Fruit fly (Drosophila melanogaster) whole organism, adult: ENCODE results near the gene LpR2.

ENCODE experiments used
- CG11617 ChIP-seq: fragments of 200-800 bp; sonication (Bioruptor generic); optimal IDR thresholded peaks from 2 replicates; lab custom pipeline; 2017; ENCODE audit warnings: mild to moderate bottlenecking, missing biosample characterization, missing genetic modification reagents, missing genetic modification characterization
- CG12768 ChIP-seq: fragments of 200-800 bp; sonication (Bioruptor generic); optimal IDR thresholded peaks from 2 replicates; lab custom pipeline; 2017; ENCODE audit warnings: missing biosample characterization, missing genetic modification characterization, mild to moderate bottlenecking, moderate library complexity, missing genetic modification reagents
- CG14711 ChIP-seq: fragments of 200-800 bp; sonication (Bioruptor generic); optimal IDR thresholded peaks from 2 replicates; lab custom pipeline; 2018; ENCODE audit warnings: missing biosample characterization, mild to moderate bottlenecking, missing genetic modification characterization, moderate library complexity
- CG1620 ChIP-seq: fragments of 200-800 bp; sonication (Bioruptor generic); optimal IDR thresholded peaks from 2 replicates; lab custom pipeline; 2016; ENCODE audit warnings: missing biosample characterization, missing genetic modification characterization
- CG33017 ChIP-seq: fragments of 200-800 bp; sonication (Bioruptor generic); optimal IDR thresholded peaks from 2 replicates; lab custom pipeline; 2018; ENCODE audit warnings: missing biosample characterization, mild to moderate bottlenecking, missing genetic modification characterization, moderate library complexity
- CG5204 ChIP-seq: fragments of 200-800 bp; sonication (Bioruptor generic); optimal IDR thresholded peaks from 2 replicates; lab custom pipeline; 2016; ENCODE audit warnings: missing biosample characterization, missing genetic modification characterization
- CG7045 ChIP-seq: fragments of 200-800 bp; sonication (Bioruptor generic); optimal IDR thresholded peaks from 2 replicates; lab custom pipeline; 2017; ENCODE audit warnings: missing biosample characterization, mild to moderate bottlenecking, missing genetic modification characterization
- CG7101 ChIP-seq: fragments of 200-800 bp; sonication (Bioruptor generic); optimal IDR thresholded peaks from 2 replicates; lab custom pipeline; 2018; ENCODE audit warnings: missing biosample characterization, mild to moderate bottlenecking, missing genetic modification characterization, moderate library complexity
- Clk ChIP-seq: fragments of 200-800 bp; sonication (Bioruptor generic); optimal IDR thresholded peaks from 2 replicates; lab custom pipeline; 2017; ENCODE audit warnings: missing biosample characterization, missing genetic modification characterization
- Crg-1 ChIP-seq: fragments of 200-800 bp; sonication (Bioruptor generic); optimal IDR thresholded peaks from 2 replicates; lab custom pipeline; 2016; ENCODE audit warnings: missing biosample characterization, missing genetic modification characterization
- Hr96 ChIP-seq: fragments of 200-800 bp; sonication (Bioruptor generic); optimal IDR thresholded peaks from 2 replicates; lab custom pipeline; 2016; ENCODE audit warnings: missing biosample characterization, missing genetic modification characterization
- Mnt ChIP-seq: fragments of 200-800 bp; sonication (Bioruptor generic); optimal IDR thresholded peaks from 2 replicates; lab custom pipeline; 2016; ENCODE audit warnings: missing biosample characterization, mild to moderate bottlenecking, missing genetic modification characterization
- bab1 ChIP-seq: fragments of 200-800 bp; sonication (Bioruptor generic); optimal IDR thresholded peaks from 3 replicates; lab custom pipeline; 2019; ENCODE audit warnings: missing biosample characterization, mild to moderate bottlenecking, missing genetic modification characterization, moderate library complexity
- cic ChIP-seq: fragments of 200-800 bp; sonication (Bioruptor generic); optimal IDR thresholded peaks from 2 replicates; lab custom pipeline; 2017; ENCODE audit warnings: missing biosample characterization, mild to moderate bottlenecking, missing genetic modification characterization, moderate library complexity
- cnc ChIP-seq, 2 experiments: fragments of >200 bp; optimal IDR thresholded peaks; 2 replicates each; lab custom pipeline; 2017
- kay ChIP-seq: fragments of 200-800 bp; sonication (Bioruptor generic); peaks from one replicate; lab custom pipeline; 2016; ENCODE audit warnings: missing biosample characterization, missing genetic modification characterization, borderline replicate concordance
- ovo ChIP-seq: fragments of 200-800 bp; sonication (Bioruptor generic); optimal IDR thresholded peaks from 2 replicates; lab custom pipeline; 2016; ENCODE audit warnings: missing biosample characterization, missing genetic modification characterization
- pad ChIP-seq: fragments of 200-800 bp; sonication (Bioruptor generic); optimal IDR thresholded peaks from 3 replicates; lab custom pipeline; 2017; ENCODE audit warnings: missing biosample characterization, missing genetic modification characterization, mild to moderate bottlenecking, moderate library complexity, missing genetic modification reagents
- tj ChIP-seq: fragments of 200-800 bp; sonication (Bioruptor generic); optimal IDR thresholded peaks from 3 replicates; lab custom pipeline; 2017; ENCODE audit warnings: missing biosample characterization, mild to moderate bottlenecking, missing genetic modification characterization, moderate library complexity
- toe ChIP-seq: fragments of 200-800 bp; sonication (Bioruptor generic); optimal IDR thresholded peaks from 2 replicates; lab custom pipeline; 2016; ENCODE audit warnings: missing biosample characterization, missing genetic modification characterization

The LpR2 gene

DNA sequence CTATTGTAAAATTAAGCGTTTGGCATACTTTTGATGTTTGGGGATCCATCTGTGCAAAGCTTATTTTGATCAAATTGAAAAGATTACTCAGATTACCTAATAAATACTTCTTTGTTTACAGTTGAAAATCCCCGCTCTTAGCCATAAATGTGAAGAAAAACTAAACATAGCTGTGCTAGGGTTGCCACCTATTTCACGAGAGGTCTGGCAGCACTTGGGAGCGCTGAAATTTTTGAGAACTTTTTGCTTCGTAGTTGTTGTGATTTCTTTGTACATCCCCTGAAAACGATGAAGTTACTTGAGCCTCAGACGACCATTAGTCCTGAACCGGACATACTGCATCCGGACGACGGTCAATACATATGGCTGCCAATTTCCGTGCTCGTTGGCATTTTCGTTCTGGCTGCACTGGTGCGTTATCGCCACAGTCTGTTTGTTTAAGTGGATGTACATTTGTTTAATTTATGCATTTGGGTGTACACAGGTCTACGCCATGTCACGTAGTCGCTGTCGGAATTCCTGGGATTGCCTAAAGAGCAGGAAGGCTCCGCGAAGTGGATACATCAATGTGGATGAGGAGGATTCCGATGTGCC lies 61.7 kb downstream of the LpR2 start, which contains the start of the genes CG4730 and CG5039:
Gene CG4730 (minus strand): TSS at position 194 of the 594 bp plus-strand sequence.
Gene CG5039 (plus strand): TSS at position 195 of the 594 bp plus-strand sequence.
- TF ChIP-seq CG33017 (tag; lab: Kevin White, UChicago) (no peak), tj (peak; percentile 2), Mnt (GFP tag; lab: Kevin White, UChicago) (no peak), toe (no peak), CG14711 (peak; percentile 62), CG1620 (no peak), kay (no peak), Clk (GFP tag; lab: Kevin White, UChicago) (no peak), cic (GFP tag; lab: Kevin White, UChicago) (no peak), Crg-1 (peak; percentile 49), CG12768 (no peak), CG11617 (GFP tag; lab: Kevin White, UChicago) (peak; percentile 39), CG5204 (GFP tag; lab: Kevin White, UChicago) (no peak), pad (GFP tag; lab: Kevin White, UChicago) (no peak), Hr96 (GFP tag; lab: Kevin White, UChicago) (no peak), bab1 (peak; percentile 36), CG7101 (peak; percentile 28), CG7045 (GFP tag; lab: Kevin White, UChicago) (no peak), cnc (optimal IDR thresholded peaks at IDR 0.05; lab: Kevin White, UChicago) (no peak), ovo (no peak)

DNA sequence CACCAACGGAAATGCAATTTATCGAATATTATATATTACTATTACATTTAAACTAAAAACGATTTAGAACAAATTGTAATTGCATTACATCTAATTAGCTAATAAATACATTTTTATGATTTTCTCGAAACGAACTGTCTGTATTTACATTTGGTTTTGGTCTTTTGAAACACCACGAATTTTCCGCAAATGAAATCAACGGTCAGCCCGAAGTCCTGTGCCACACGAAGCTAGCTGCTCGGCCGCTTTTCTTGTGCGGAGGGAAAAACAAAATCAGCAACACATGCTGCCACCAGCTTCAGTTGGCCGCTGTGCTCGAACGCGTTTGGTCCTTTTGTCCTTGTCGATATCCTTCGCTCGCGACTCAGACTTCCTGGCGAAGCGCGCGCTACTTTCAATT lies 74.8 kb downstream of the LpR2 start, which contains the start of gene Lgr3:
Gene Lgr3 (plus strand): TSS at position 301 of the 400 bp plus-strand sequence.
- TF ChIP-seq CG33017 (tag; lab: Kevin White, UChicago) (no peak), ovo (no peak), CG14711 (no peak), tj (no peak), CG1620 (no peak), bab1 (no peak), Crg-1 (no peak), cic (GFP tag; lab: Kevin White, UChicago) (no peak), Clk (GFP tag; lab: Kevin White, UChicago) (no peak), CG12768 (no peak), Mnt (GFP tag; lab: Kevin White, UChicago) (no peak), cnc (optimal IDR thresholded peaks at IDR 0.05; lab: Kevin White, UChicago) (no peak), Hr96 (GFP tag; lab: Kevin White, UChicago) (no peak), CG11617 (GFP tag; lab: Kevin White, UChicago) (no peak), pad (GFP tag; lab: Kevin White, UChicago) (no peak), CG7101 (no peak), kay (no peak), CG7045 (GFP tag; lab: Kevin White, UChicago) (no peak)

DNA sequence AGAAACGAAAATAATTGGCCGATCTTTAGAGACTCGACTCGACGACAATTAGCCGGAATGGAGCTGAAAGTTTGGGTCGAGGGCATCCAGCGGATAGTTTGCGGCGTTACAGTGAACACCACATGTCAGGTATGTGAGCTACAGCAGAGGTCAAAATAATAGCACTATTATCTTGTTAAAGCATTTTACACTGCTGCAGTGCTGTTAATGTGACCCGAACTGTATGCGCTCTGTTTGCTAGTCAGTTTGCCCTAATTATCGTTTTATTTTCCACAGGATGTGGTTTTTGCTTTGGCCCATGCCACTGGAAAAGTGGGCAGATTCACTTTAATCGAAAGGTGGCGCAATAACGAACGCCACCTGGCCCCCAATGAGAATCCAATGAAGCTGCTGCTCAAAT lies 77.9 kb downstream of the LpR2 start:
- TF ChIP-seq ovo: no peak
- no peak for TF ChIP-seq Clk (GFP tag; lab: Kevin White, UChicago)
- no peak for TF ChIP-seq CG33017 (tag; lab: Kevin White, UChicago)
- TF ChIP-seq cnc (optimal IDR thresholded peaks at IDR 0.05; lab: Kevin White, UChicago): no peak
- TF ChIP-seq bab1: no peak
- no peak for TF ChIP-seq tj
- TF ChIP-seq CG12768: no peak
- TF ChIP-seq cic (GFP tag; lab: Kevin White, UChicago): no peak
- no peak for TF ChIP-seq Mnt (GFP tag; lab: Kevin White, UChicago)

DNA sequence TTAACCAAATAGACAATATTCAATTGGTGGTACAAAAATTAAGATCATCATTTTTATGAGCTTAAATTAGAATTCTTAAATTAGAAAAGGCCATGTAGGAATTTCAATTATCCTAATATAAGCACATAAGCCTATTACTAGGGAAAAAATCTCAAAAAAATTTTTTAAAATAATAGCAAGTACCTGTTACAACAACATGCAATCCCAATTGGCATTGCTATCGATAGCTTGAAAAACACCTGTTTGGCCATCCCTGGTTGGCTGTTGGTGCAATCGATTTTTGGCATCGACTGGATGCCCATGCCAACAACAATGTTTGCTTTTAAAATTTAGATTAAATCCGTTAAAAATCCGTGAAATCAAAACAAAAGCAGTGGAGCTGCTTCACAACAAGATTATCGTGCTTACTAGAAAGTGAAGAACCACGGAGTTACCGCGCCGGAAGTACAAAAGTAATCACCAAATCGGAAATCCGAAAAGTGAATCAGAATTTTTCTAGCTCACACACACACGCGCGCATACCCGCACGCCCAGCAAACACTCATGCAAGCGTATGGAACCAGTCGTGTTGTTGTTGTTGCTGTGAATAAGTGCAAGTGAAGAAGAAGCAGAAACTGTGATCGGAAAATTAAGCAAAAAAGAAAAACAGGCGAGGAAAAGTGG lies 78.6 kb downstream of the LpR2 start, which contains the start of gene RASSF8:
Gene RASSF8 (plus strand): TSS at position 265 of the 663 bp plus-strand sequence.
- TF ChIP-seq CG33017 (tag; lab: Kevin White, UChicago): no peak
- peak; percentile 29 for TF ChIP-seq CG1620
- TF ChIP-seq toe: peak; percentile 69
- peak; percentile 74 for TF ChIP-seq CG5204 (GFP tag; lab: Kevin White, UChicago)
- TF ChIP-seq Hr96 (GFP tag; lab: Kevin White, UChicago): peak; percentile 49
- TF ChIP-seq bab1: peak; percentile 54
- no peak for TF ChIP-seq CG14711
- peak; percentile 12 for TF ChIP-seq CG7045 (GFP tag; lab: Kevin White, UChicago)
- peak; percentile 42 for TF ChIP-seq Mnt (GFP tag; lab: Kevin White, UChicago)

DNA sequence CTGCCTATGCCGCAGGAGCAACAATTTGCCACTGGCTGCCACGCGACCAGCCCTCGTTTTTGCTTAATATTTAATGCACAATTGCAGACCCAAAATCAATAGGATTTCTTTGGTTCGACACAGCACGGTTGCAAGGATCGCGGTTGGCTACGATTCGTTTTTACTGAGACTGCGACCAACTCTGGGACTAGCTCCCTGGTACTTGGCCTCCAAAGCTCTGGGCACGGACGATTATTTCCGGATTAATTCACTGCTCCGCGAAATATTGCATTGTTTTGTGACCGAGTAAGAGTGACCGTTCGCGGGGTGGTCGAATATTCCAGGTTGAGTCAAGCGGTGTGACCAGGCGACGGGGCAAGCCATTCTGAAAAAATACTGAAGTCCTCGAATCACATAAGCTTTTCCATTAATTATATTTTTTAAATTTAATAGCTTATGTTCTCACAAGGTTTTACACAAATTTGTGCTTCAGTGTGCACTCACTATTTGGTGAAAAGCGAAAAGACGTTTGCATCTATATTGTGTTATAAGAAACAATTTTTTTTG lies 79.2 kb downstream of the LpR2 start, which contains the start of gene Tnks:
Gene Tnks (minus strand): TSS at position 302 of the 546 bp plus-strand sequence.
- TF ChIP-seq ovo (peak; percentile 24), CG12768 (no peak), CG11617 (GFP tag; lab: Kevin White, UChicago) (peak; percentile 4)

DNA sequence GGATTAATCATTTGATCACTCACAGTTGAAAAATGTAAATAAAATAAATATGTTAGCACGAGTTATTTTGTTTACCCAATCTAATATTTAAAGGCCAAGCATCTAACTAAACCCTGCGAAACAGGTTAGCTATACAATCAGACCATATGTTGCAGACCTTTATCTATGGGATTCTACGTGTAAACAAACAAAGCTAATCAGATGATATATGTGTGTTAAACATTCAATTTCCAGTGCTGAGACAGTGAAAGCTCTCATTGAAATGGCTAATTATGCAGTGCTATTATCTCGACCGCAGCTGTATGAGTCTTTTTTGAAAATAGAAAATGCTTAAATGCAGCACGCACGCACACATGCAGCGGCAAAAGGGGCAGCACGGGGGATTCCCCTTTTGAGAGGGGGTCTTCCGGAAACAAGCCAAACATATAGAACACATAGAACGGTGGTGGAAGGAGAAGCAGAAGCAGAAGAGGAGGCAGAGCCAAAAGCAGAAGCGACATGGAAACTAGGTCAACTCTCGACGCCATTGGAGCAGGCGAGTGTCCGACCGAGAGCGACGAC lies 80.3 kb downstream of the LpR2 start:
- TF ChIP-seq CG7101 (no peak), CG14711 (no peak), CG7045 (GFP tag; lab: Kevin White, UChicago) (no peak), CG33017 (tag; lab: Kevin White, UChicago) (no peak), CG12768 (no peak), toe (no peak), ovo (no peak), pad (GFP tag; lab: Kevin White, UChicago) (no peak)
